Worm (Caenorhabditis elegans) whole organism, L4 larva: ENCODE measurements around the gene srg-10.
A peak's percentile ranks its signal among the peaks of the same experiment; 100 is the strongest.

Experiments
- F26F4.8 ChIP-seq: fragments of 200-800 bp; sonication (Bioruptor generic); conservative IDR thresholded peaks from 2 replicates; pipeline ENCODE4 v1.3.6; 2022; ENCODE audit warnings: missing genetic modification characterization, missing compliant biosample characterization
- R02D3.7 ChIP-seq: fragments of 150-350 bp; sonication (generic microtip); optimal IDR thresholded peaks from 3 replicates; lab custom pipeline; 2014; ENCODE audit warnings: missing biosample characterization, missing genetic modification characterization
- Y105C5A.15 ChIP-seq: fragments of 200-800 bp; sonication (Bioruptor generic); IDR thresholded peaks from 2 replicates; pipeline ENCODE4 v1.3.6; 2022; ENCODE audit warnings: missing genetic modification characterization, missing compliant biosample characterization
- ZK337.2 ChIP-seq: fragments of 200-800 bp; sonication (Bioruptor generic); IDR thresholded peaks from 2 replicates; pipeline ENCODE4 v1.3.6; 2022; ENCODE audit warnings: missing genetic modification reagents, missing genetic modification characterization, missing compliant biosample characterization
- ZK546.5 ChIP-seq, 2 experiments: sonication (generic microtip); optimal IDR thresholded peaks; 2 replicates each; lab custom pipeline; 2017; ENCODE audit warnings: missing biosample characterization in 2 of 2, missing genetic modification characterization in 2 of 2
- ama-1 ChIP-seq: fragments of 150-350 bp; optimal IDR thresholded peaks from 2 replicates; lab custom pipeline; 2014; ENCODE audit warnings: inconsistent platforms, mixed read lengths
- arid-1 ChIP-seq: fragments of 200-800 bp; sonication (Bioruptor generic); conservative IDR thresholded peaks from 2 replicates; pipeline ENCODE4 v1.3.6; 2022; ENCODE audit warnings: missing genetic modification reagents, missing genetic modification characterization, missing compliant biosample characterization
- ceh-28 ChIP-seq: fragments of 150-350 bp; optimal IDR thresholded peaks from 2 replicates; lab custom pipeline; 2014; ENCODE audit warnings: missing biosample characterization, missing genetic modification reagents, missing genetic modification characterization
- ceh-44 ChIP-seq: fragments of 200-800 bp; sonication (Bioruptor generic); IDR thresholded peaks from 2 replicates; pipeline ENCODE4 v1.3.6; 2022; ENCODE audit warnings: missing genetic modification reagents, missing genetic modification characterization, missing compliant biosample characterization
- ces-1 ChIP-seq: fragments of 150-350 bp; sonication (generic microtip); optimal IDR thresholded peaks from 4 replicates; lab custom pipeline; 2014; ENCODE audit warnings: missing biosample characterization, missing genetic modification reagents, missing genetic modification characterization
- cey-2 ChIP-seq: sonication (generic microtip); optimal IDR thresholded peaks from 3 replicates; lab custom pipeline; 2017; ENCODE audit warnings: missing genetic modification characterization, mild to moderate bottlenecking, missing compliant biosample characterization, antibody characterized with exemption, borderline replicate concordance; ENCODE audit not compliant: insufficient read depth
- daf-19 ChIP-seq: fragments of 200-800 bp; sonication (Bioruptor generic); conservative IDR thresholded peaks from 2 replicates; pipeline ENCODE4 v1.3.6; 2022; ENCODE audit warnings: missing genetic modification characterization, missing compliant biosample characterization
- daf-8 ChIP-seq: fragments of 200-800 bp; sonication (Bioruptor generic); IDR thresholded peaks from 2 replicates; pipeline ENCODE4 v1.3.6; 2022; ENCODE audit warnings: missing genetic modification characterization, missing compliant biosample characterization
- dmd-6 ChIP-seq: fragments of 200-800 bp; sonication (Bioruptor generic); IDR thresholded peaks from 2 replicates; pipeline ENCODE4 v1.3.6; 2022; ENCODE audit warnings: missing genetic modification reagents, missing genetic modification characterization, missing compliant biosample characterization
- dpl-1 ChIP-seq: fragments of 150-350 bp; optimal IDR thresholded peaks from 2 replicates; lab custom pipeline; 2014; ENCODE audit warnings: missing biosample characterization, missing genetic modification reagents, missing genetic modification characterization
- duxl-1 ChIP-seq: sonication (generic microtip); optimal IDR thresholded peaks from 2 replicates; lab custom pipeline; 2016; ENCODE audit warnings: mild to moderate bottlenecking, missing genetic modification characterization, moderate library complexity, missing compliant biosample characterization; ENCODE audit not compliant: poor library complexity
- fkh-10 ChIP-seq: fragments of 150-350 bp; optimal IDR thresholded peaks from 2 replicates; lab custom pipeline; 2014; ENCODE audit warnings: missing biosample characterization, missing genetic modification reagents, missing genetic modification characterization
- gei-8 ChIP-seq: fragments of 200-800 bp; sonication (Bioruptor generic); optimal IDR thresholded peaks from 2 replicates; lab custom pipeline; 2018; ENCODE audit warnings: mild to moderate bottlenecking, missing genetic modification characterization, missing compliant biosample characterization
- hlh-11 ChIP-seq: fragments of 200-800 bp; sonication (Bioruptor generic); optimal IDR thresholded peaks from 2 replicates; lab custom pipeline; 2018; ENCODE audit warnings: mild to moderate bottlenecking, missing genetic modification characterization, missing compliant biosample characterization
- lin-13 ChIP-seq: fragments of 150-350 bp; optimal IDR thresholded peaks from 2 replicates; lab custom pipeline; 2014; ENCODE audit warnings: missing biosample characterization, missing genetic modification reagents, missing genetic modification characterization
- lin-15B ChIP-seq: fragments of 150-350 bp; sonication (generic microtip); optimal IDR thresholded peaks from 3 replicates; lab custom pipeline; 2014; ENCODE audit warnings: missing biosample characterization, missing genetic modification characterization
- lir-3 ChIP-seq: sonication (generic microtip); optimal IDR thresholded peaks from 2 replicates; lab custom pipeline; 2016; ENCODE audit warnings: mild to moderate bottlenecking, missing genetic modification characterization, missing compliant biosample characterization
- mdl-1 ChIP-seq, 2 experiments: fragments of 150-350 bp in 1 of 2; sonication (generic microtip) in 1 of 2; optimal IDR thresholded peaks; 2 replicates each; lab custom pipeline; 2014 to 2017; ENCODE audit warnings: missing biosample characterization in 2 of 2, missing genetic modification characterization in 2 of 2
- mxl-3 ChIP-seq: fragments of 200-800 bp; sonication (Bioruptor generic); optimal IDR thresholded peaks from 2 replicates; lab custom pipeline; 2018; ENCODE audit warnings: mild to moderate bottlenecking, missing genetic modification characterization, missing compliant biosample characterization
- nhr-11 ChIP-seq: fragments of 150-350 bp; optimal IDR thresholded peaks from 2 replicates; lab custom pipeline; 2014; ENCODE audit warnings: missing biosample characterization, missing genetic modification characterization
- nhr-237 ChIP-seq: sonication (generic microtip); optimal IDR thresholded peaks from 2 replicates; lab custom pipeline; 2017; ENCODE audit warnings: missing biosample characterization, missing genetic modification characterization
- nhr-48 ChIP-seq: sonication (generic microtip); optimal IDR thresholded peaks from 2 replicates; lab custom pipeline; 2016; ENCODE audit warnings: mild to moderate bottlenecking, missing genetic modification characterization, missing compliant biosample characterization
- nhr-6 ChIP-seq: fragments of 150-350 bp; optimal IDR thresholded peaks from 2 replicates; lab custom pipeline; 2014; ENCODE audit warnings: missing biosample characterization, missing genetic modification characterization
- php-3 ChIP-seq: fragments of 200-800 bp; sonication (Bioruptor generic); IDR thresholded peaks from 2 replicates; pipeline ENCODE4 v1.3.6; 2022; ENCODE audit warnings: missing genetic modification reagents, missing genetic modification characterization, missing compliant biosample characterization
- pqm-1 ChIP-seq: sonication (generic microtip); optimal IDR thresholded peaks from 2 replicates; lab custom pipeline; 2017; ENCODE audit warnings: missing biosample characterization, missing genetic modification characterization
- rbr-2 ChIP-seq: sonication (generic microtip); optimal IDR thresholded peaks from 2 replicates; lab custom pipeline; 2016; ENCODE audit warnings: missing genotype, missing genetic modification characterization, missing compliant biosample characterization
- sdz-12 ChIP-seq: fragments of 200-800 bp; sonication (Bioruptor generic); optimal IDR thresholded peaks from 2 replicates; lab custom pipeline; 2018; ENCODE audit warnings: mild to moderate bottlenecking, missing genetic modification characterization, missing compliant biosample characterization
- skn-1 ChIP-seq: fragments of 150-350 bp; optimal IDR thresholded peaks from 2 replicates; lab custom pipeline; 2014; ENCODE audit warnings: missing biosample characterization, missing genetic modification characterization
- unc-62 ChIP-seq, 3 experiments: fragments of 150-350 bp in 1 of 3; sonication (generic microtip); optimal IDR thresholded peaks in 2 of 3; peaks in 1 of 3; 1 replicate in 1 of 3; 2 replicates in 2 of 3; lab custom pipeline; 2014 to 2017; ENCODE audit warnings: missing biosample characterization in 3 of 3, missing genetic modification characterization in 3 of 3, missing genetic modification reagents in 3 of 3, missing genotype in 1 of 3
- zag-1 ChIP-seq: fragments of 150-350 bp; optimal IDR thresholded peaks from 2 replicates; lab custom pipeline; 2014; ENCODE audit warnings: missing biosample characterization, missing genetic modification characterization
- zfp-3 ChIP-seq: fragments of 200-800 bp; sonication (Bioruptor generic); conservative IDR thresholded peaks from 2 replicates; pipeline ENCODE4 v1.3.6; 2022; ENCODE audit warnings: missing genetic modification reagents, missing genetic modification characterization, missing compliant biosample characterization
- zip-11 ChIP-seq: fragments of 200-800 bp; sonication (Bioruptor generic); IDR thresholded peaks from 2 replicates; pipeline ENCODE4 v1.3.6; 2022; ENCODE audit warnings: missing genetic modification characterization, missing compliant biosample characterization
- ztf-7 ChIP-seq: fragments of 150-350 bp; optimal IDR thresholded peaks from 2 replicates; lab custom pipeline; 2014; ENCODE audit warnings: missing biosample characterization, missing genetic modification characterization

The srg-10 gene

ce11 chrIII:4693281-4693680 is 15.7 kb downstream of the srg-10 start, which contains the start of gene nifk-1 (continued):
- TF ChIP-seq unc-62 (GFP tag; optimal IDR thresholded peaks at IDR 0.05 in 1 of 2; lab: Kevin White, UChicago), result no peak
- no peak for TF ChIP-seq unc-62 (tag; optimal IDR thresholded peaks at IDR 0.05; lab: Kevin White, UChicago)
- TF ChIP-seq nhr-48 (tag; lab: Kevin White, UChicago), result peak; percentile 33
- no peak for TF ChIP-seq Y105C5A.15 (GFP tag; lab: Robert Waterston, UW)
- no peak for TF ChIP-seq daf-8 (GFP tag; lab: Robert Waterston, UW)
- peak in 1 of 2 experiments; percentile 55 for TF ChIP-seq mdl-1 (tag; optimal IDR thresholded peaks at IDR 0.05; lab: Kevin White, UChicago)
- TF ChIP-seq zag-1, result no peak
- peak; percentile 19 for TF ChIP-seq lin-13
- TF ChIP-seq rbr-2 (tag; lab: Kevin White, UChicago), result peak; percentile 67
- peak; percentile 28 for TF ChIP-seq ztf-7 (tag; lab: Kevin White, UChicago)
- peak; percentile 22 for TF ChIP-seq nhr-11
- TF ChIP-seq ceh-28, result no peak
- no peak for TF ChIP-seq R02D3.7
- no peak for TF ChIP-seq duxl-1
- TF ChIP-seq lir-3 (tag; lab: Kevin White, UChicago), result no peak
- TF ChIP-seq arid-1 (GFP tag; lab: Robert Waterston, UW), result no peak
- TF ChIP-seq daf-19 (GFP tag; lab: Robert Waterston, UW), result no peak
- TF ChIP-seq pqm-1 (tag; lab: Kevin White, UChicago), result no peak
- TF ChIP-seq sdz-12 (GFP tag; lab: Kevin White, UChicago), result no peak
- TF ChIP-seq fkh-10 (GFP tag; lab: Kevin White, UChicago), result no peak
- no peak for TF ChIP-seq ces-1
- no peak for TF ChIP-seq F26F4.8 (GFP tag; lab: Robert Waterston, UW)

ce11 chrIII:4693695-4694094 is 16.1 kb downstream of the srg-10 start, which contains the start of gene T04A8.8:
TSS of gene T04A8.8 (plus strand) at chrIII:4693995.
- no peak for TF ChIP-seq hlh-11 (tag; lab: Kevin White, UChicago)
- no peak for TF ChIP-seq zfp-3 (GFP tag; lab: Robert Waterston, UW)
- TF ChIP-seq ZK337.2 (GFP tag; lab: Robert Waterston, UW), result no peak
- no peak for TF ChIP-seq zip-11
- no peak for TF ChIP-seq nhr-237 (tag; lab: Kevin White, UChicago)
- no peak for TF ChIP-seq nhr-48 (tag; lab: Kevin White, UChicago)
- no peak for TF ChIP-seq dpl-1
- no peak for TF ChIP-seq dmd-6
- no peak for TF ChIP-seq ZK546.5 (tag; optimal IDR thresholded peaks at IDR 0.05; lab: Kevin White, UChicago)
- TF ChIP-seq nhr-6 (tag; lab: Kevin White, UChicago), result no peak

- TF ChIP-seq cey-2 (tag; lab: Kevin White, UChicago) (no peak), daf-19 (GFP tag; lab: Robert Waterston, UW) (no peak), mxl-3 (GFP tag; lab: Kevin White, UChicago) (no peak), fkh-10 (GFP tag; lab: Kevin White, UChicago) (no peak), arid-1 (GFP tag; lab: Robert Waterston, UW) (no peak), ama-1 (lab: Kevin White, UChicago) (peak; percentile 59), php-3 (no peak), gei-8 (GFP tag; lab: Kevin White, UChicago) (no peak), skn-1 (tag; lab: Kevin White, UChicago) (no peak), ceh-44 (GFP tag; lab: Robert Waterston, UW) (no peak), unc-62 (GFP tag; optimal IDR thresholded peaks at IDR 0.05 in 1 of 2; lab: Kevin White, UChicago) (peak in 1 of 2 experiments; percentile 67), unc-62 (tag; optimal IDR thresholded peaks at IDR 0.05; lab: Kevin White, UChicago) (no peak), zfp-3 (GFP tag; lab: Robert Waterston, UW) (no peak), ceh-28 (no peak), nhr-6 (tag; lab: Kevin White, UChicago) (no peak), ZK546.5 (tag; optimal IDR thresholded peaks at IDR 0.05; lab: Kevin White, UChicago) (no peak), lin-15B (tag; lab: Kevin White, UChicago) (no peak)
Observed at ce11 chrIII:4695057-4695456, 17.5 kb downstream of the srg-10 start, which contains the start of gene T04A8.7. TSS of gene T04A8.7 (plus strand) at chrIII:4695357.
